Worm (Caenorhabditis elegans) whole organism, early embryonic: Measurements from ENCODE around the gene F28H6.4.

Experiments
- ama-1 ChIP-seq: fragments of 150-350 bp; optimal IDR thresholded peaks from 2 replicates; lab custom pipeline; 2014
- ceh-13 ChIP-seq: fragments of 200-800 bp; sonication (Bioruptor generic); optimal IDR thresholded peaks from 2 replicates; lab custom pipeline; 2018; ENCODE audit warnings: mild to moderate bottlenecking, missing genetic modification characterization, missing compliant biosample characterization
- ceh-36 ChIP-seq: sonication (generic microtip); optimal IDR thresholded peaks from 2 replicates; lab custom pipeline; 2016; ENCODE audit warnings: missing genetic modification characterization, inconsistent platforms, missing compliant biosample characterization
- hnd-1 ChIP-seq: sonication (generic microtip); optimal IDR thresholded peaks from 2 replicates; lab custom pipeline; 2016; ENCODE audit warnings: missing genetic modification characterization, missing compliant biosample characterization
- scrt-1 ChIP-seq: fragments of 200-800 bp; sonication (Bioruptor generic); IDR thresholded peaks from 2 replicates; pipeline ENCODE4 v1.3.6; 2022; ENCODE audit warnings: missing genetic modification characterization, missing compliant biosample characterization
- tbx-11 ChIP-seq: fragments of 200-800 bp; sonication (Bioruptor generic); IDR thresholded peaks from 2 replicates; pipeline ENCODE4 v1.3.6; 2022; ENCODE audit warnings: missing genetic modification characterization, missing compliant biosample characterization

- TF ChIP-seq ceh-36: peak; percentile 95
- peak; percentile 90 for TF ChIP-seq hnd-1 (tag; lab: Kevin White, UChicago)
- no peak for TF ChIP-seq ama-1 (lab: Kevin White, UChicago)
- peak; percentile 97 for TF ChIP-seq scrt-1 (GFP tag; lab: Robert Waterston, UW)
- peak; percentile 95 for TF ChIP-seq ceh-13
- peak; percentile 96 for TF ChIP-seq tbx-11 (GFP tag; lab: Robert Waterston, UW)
These were observed 12.1 kb upstream of the F28H6.4 start, which contains the start of gene F28H6.7 for ce11 chrX:14115480-14116161.
